Fruit fly (Drosophila melanogaster): ENCODE measurements around the gene CG15210.

CG15210 gene

dm6 chrX:10815511-10816080 lies 23.4 kb upstream of the CG15210 start (continued):
- TF ChIP-seq gem (tag; optimal IDR thresholded peaks at IDR 0.05) (no peak), bsh (GFP tag; optimal IDR thresholded peaks at IDR 0.05) (no peak), CG3838 (GFP tag; optimal IDR thresholded peaks at IDR 0.05) (no peak), CG31388 (GFP tag; optimal IDR thresholded peaks at IDR 0.05) (no peak), HLH4C (GFP tag; IDR thresholded peaks at IDR 0.05; ENCODE audit: partially characterized antibody) (peak; percentile 41; the same call in 1 of the 3 replicates), sna (GFP tag; IDR thresholded peaks at IDR 0.05; ENCODE audit: partially characterized antibody) (no peak), CG7357 (GFP tag; IDR thresholded peaks at IDR 0.05) (no peak), CG10979 (tag; optimal IDR thresholded peaks at IDR 0.05) (no peak), CG6683 (GFP tag; optimal IDR thresholded peaks at IDR 0.05) (no peak), Med (GFP tag) (peak; percentile 79), wdn (GFP tag; IDR thresholded peaks at IDR 0.05) (no peak), dysf (GFP tag; IDR thresholded peaks at IDR 0.05) (no peak), Bteb2 (GFP tag; optimal IDR thresholded peaks at IDR 0.05) (no peak), caup (GFP tag; optimal IDR thresholded peaks at IDR 0.05; ENCODE audit: severe bottlenecking) (no peak), luna (GFP tag; optimal IDR thresholded peaks at IDR 0.05) (no peak), CG5245 (GFP tag; optimal IDR thresholded peaks at IDR 0.05) (no peak), ato (GFP tag; IDR thresholded peaks at IDR 0.05; ENCODE audit: partially characterized antibody) (peak; percentile 32; the same call in 1 of the 2 replicates), CG18262 (tag; optimal IDR thresholded peaks at IDR 0.05) (no peak), Scr (GFP tag; IDR thresholded peaks at IDR 0.05; ENCODE audit: partially characterized antibody) (peak; percentile 28; the same call in 1 of the 2 replicates), Dref (GFP tag; IDR thresholded peaks at IDR 0.05) (no peak), Lpt (GFP tag; optimal IDR thresholded peaks at IDR 0.05) (no peak), CG1792 (GFP tag; optimal IDR thresholded peaks at IDR 0.05) (no peak), CG2199 (GFP tag; IDR thresholded peaks at IDR 0.05) (peak; percentile 69), CG8478 (optimal IDR thresholded peaks at IDR 0.05) (peak; percentile 92), hb (GFP tag; IDR thresholded peaks at IDR 0.05; ENCODE audit: partially characterized antibody) (no peak), Fer3 (tag; optimal IDR thresholded peaks at IDR 0.05) (no peak), zf30C (GFP tag; optimal IDR thresholded peaks at IDR 0.05) (peak; percentile 82), Ets97D (GFP tag; optimal IDR thresholded peaks at IDR 0.05) (no peak), CG9797 (GFP tag; optimal IDR thresholded peaks at IDR 0.05) (no peak), kni (GFP tag; optimal IDR thresholded peaks at IDR 0.05) (peak; percentile 13), Hr51 (GFP tag; optimal IDR thresholded peaks at IDR 0.05) (peak in 1 of 2 experiments; percentile 49), E2f2 (GFP tag; IDR thresholded peaks at IDR 0.05) (peak; percentile 16; the same call in 1 of the 2 replicates), CG4404 (GFP tag; IDR thresholded peaks at IDR 0.05) (no peak), CG1529 (GFP tag; optimal IDR thresholded peaks at IDR 0.05) (no peak), kay (GFP tag; optimal IDR thresholded peaks at IDR 0.05) (no peak), Asciz (GFP tag; optimal IDR thresholded peaks at IDR 0.05) (peak; percentile 6), rib (GFP tag; IDR thresholded peaks at IDR 0.05) (peak; percentile 69; the same call in 1 of the 2 replicates), dmrt99B (tag; optimal IDR thresholded peaks at IDR 0.05) (no peak), crp (GFP tag; optimal IDR thresholded peaks at IDR 0.05) (no peak), CoRest (tag; optimal IDR thresholded peaks at IDR 0.05) (no peak), sisA (GFP tag; IDR thresholded peaks at IDR 0.05) (no peak), gce (GFP tag; IDR thresholded peaks at IDR 0.05) (0 out of 3 replicates have a peak, but pooled peaks have one; percentile 6), yki (optimal IDR thresholded peaks at IDR 0.05) (no peak), tap (tag; optimal IDR thresholded peaks at IDR 0.05) (no peak), inv (GFP tag; IDR thresholded peaks at IDR 0.05; ENCODE audit: partially characterized antibody) (0 out of 2 replicates have a peak, but pooled peaks have one; percentile 15), odd (GFP tag; optimal IDR thresholded peaks at IDR 0.05) (no peak), wek (GFP tag; optimal IDR thresholded peaks at IDR 0.05) (no peak), CG9817 (tag; optimal IDR thresholded peaks at IDR 0.05) (no peak), onecut (GFP tag; IDR thresholded peaks at IDR 0.05) (no peak), unc-4 (GFP tag; IDR thresholded peaks at IDR 0.05; ENCODE audit: partially characterized antibody) (no peak)

Measured in whole organism, embryonic.